Worm (Caenorhabditis elegans): ENCODE data around the gene mcm-3AP.

DNA sequence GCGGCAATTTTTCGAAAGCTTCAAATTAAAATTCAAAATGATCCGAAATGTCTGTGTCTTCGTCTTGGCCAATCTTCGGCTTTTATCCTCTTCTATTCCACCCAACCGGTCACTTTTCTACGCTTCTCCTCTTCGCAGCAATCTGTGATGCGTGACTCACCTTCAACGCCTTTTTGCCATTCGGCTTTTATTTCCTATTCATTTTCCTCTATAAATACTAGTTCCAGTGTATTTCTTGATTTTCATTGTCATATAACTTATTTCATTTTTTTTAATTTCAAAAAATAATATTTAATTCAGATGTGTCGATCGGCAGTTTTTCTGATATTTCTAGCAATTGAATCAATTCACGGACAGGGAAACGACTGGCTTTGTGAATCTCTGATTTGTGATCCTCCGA, 28.3 kb upstream of the mcm-3AP start, which contains the start of gene C49H3.16:
- no peak for TF ChIP-seq nhr-11 (tag; optimal IDR thresholded peaks at IDR 0.05)
- no peak for TF ChIP-seq ama-1 (optimal IDR thresholded peaks at IDR 0.05)
- no peak for TF ChIP-seq ZK546.5 (tag; optimal IDR thresholded peaks at IDR 0.05)
- no peak for TF ChIP-seq fos-1 (tag; optimal IDR thresholded peaks at IDR 0.05)
- TF ChIP-seq ceh-82 (tag; optimal IDR thresholded peaks at IDR 0.05): no peak
- no peak for TF ChIP-seq sem-4 (tag; optimal IDR thresholded peaks at IDR 0.05)
- TF ChIP-seq blmp-1 (tag; optimal IDR thresholded peaks at IDR 0.05; ENCODE audit: insufficient read depth): no peak
- no peak for TF ChIP-seq C34F6.9 (tag; optimal IDR thresholded peaks at IDR 0.05)
- no peak for TF ChIP-seq ztf-4 (tag; optimal IDR thresholded peaks at IDR 0.05)
- TF ChIP-seq nhr-129 (tag; optimal IDR thresholded peaks at IDR 0.05): no peak
- no peak for TF ChIP-seq ceh-16 (tag; optimal IDR thresholded peaks at IDR 0.05)
- TF ChIP-seq lin-13 (GFP tag; optimal IDR thresholded peaks at IDR 0.05): no peak
